Fruit fly (Drosophila melanogaster) whole organism, prepupa: ENCODE data around the gene Cad96Cb.

Source experiments
- CG10669 ChIP-seq: fragments of 200-800 bp; sonication (Bioruptor generic); optimal IDR thresholded peaks from 3 replicates; lab custom pipeline; 2018; ENCODE audit warnings: missing biosample characterization, mild to moderate bottlenecking, missing genetic modification characterization, moderate library complexity
- CG7368 ChIP-seq: fragments of 200-800 bp; sonication (Bioruptor generic); optimal IDR thresholded peaks from 3 replicates; lab custom pipeline; 2016; ENCODE audit warnings: missing biosample characterization, missing genetic modification characterization
- CG8119 ChIP-seq: fragments of 200-800 bp; sonication (Bioruptor generic); IDR thresholded peaks from 3 replicates; pipeline ENCODE4 v1.3.6; 2022; ENCODE audit warnings: missing biosample characterization, missing genetic modification characterization
- Ets21C ChIP-seq: fragments of 200-800 bp; sonication (Bioruptor generic); optimal IDR thresholded peaks from 3 replicates; lab custom pipeline; 2016; ENCODE audit warnings: missing biosample characterization, missing genetic modification characterization
- Hr38 ChIP-seq: sonication (Bioruptor generic); optimal IDR thresholded peaks from 2 replicates; lab custom pipeline; 2016; ENCODE audit warnings: missing biosample characterization, missing genetic modification characterization
- Hr39 ChIP-seq: fragments of 200-800 bp; sonication (Bioruptor generic); optimal IDR thresholded peaks from 2 replicates; lab custom pipeline; 2016; ENCODE audit warnings: missing biosample characterization, missing genetic modification characterization
- Lpt ChIP-seq: fragments of 200-800 bp; sonication (Bioruptor generic); optimal IDR thresholded peaks from 3 replicates; lab custom pipeline; 2016; ENCODE audit warnings: missing biosample characterization, missing genetic modification characterization
- fkh ChIP-seq: fragments of 200-800 bp; sonication (Bioruptor generic); optimal IDR thresholded peaks from 3 replicates; lab custom pipeline; 2017; ENCODE audit warnings: missing biosample characterization, mild to moderate bottlenecking, missing genetic modification characterization, moderate library complexity
- spab ChIP-seq: fragments of 200-800 bp; sonication (Bioruptor generic); optimal IDR thresholded peaks from 2 replicates; lab custom pipeline; 2017; ENCODE audit warnings: missing biosample characterization, mild to moderate bottlenecking, missing genetic modification characterization, missing genetic modification reagents
- vri ChIP-seq: fragments of 200-800 bp; sonication (Bioruptor generic); optimal IDR thresholded peaks from 3 replicates; lab custom pipeline; 2016; ENCODE audit warnings: missing biosample characterization, mild to moderate bottlenecking, missing genetic modification characterization

DNA sequence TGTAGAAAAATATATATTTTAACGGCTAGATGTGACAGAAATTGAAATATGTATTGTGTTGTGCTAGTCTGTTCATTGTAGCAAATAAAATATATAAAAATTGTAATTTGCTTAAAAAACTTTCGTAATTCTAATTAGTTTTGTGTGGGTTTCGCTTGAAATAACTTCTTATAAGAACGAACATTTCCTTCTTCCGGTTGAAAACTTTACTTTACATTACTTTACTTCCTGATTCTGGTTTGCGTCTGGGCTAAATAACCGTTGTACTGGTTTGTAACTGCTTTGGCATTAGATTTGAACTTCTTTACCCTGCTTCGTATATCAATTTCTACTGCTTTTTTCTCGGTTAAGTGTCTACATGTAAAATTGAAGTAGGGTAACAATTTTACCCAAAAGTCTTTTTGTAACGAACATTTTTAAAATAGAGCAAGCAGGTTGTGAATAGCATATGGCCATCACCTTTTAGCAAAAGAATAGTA, 38.4 kb downstream of the Cad96Cb start, which contains the start of gene lobo:
- TF ChIP-seq Hr39 (GFP tag; lab: Kevin White, UChicago) (peak; percentile 34), Lpt (no peak), CG7368 (no peak), Ets21C (GFP tag; lab: Kevin White, UChicago) (no peak), Hr38 (GFP tag; lab: Kevin White, UChicago) (no peak), CG8119 (GFP tag; lab: Robert Waterston, UW) (no peak), CG10669 (GFP tag; lab: Kevin White, UChicago) (no peak), vri (GFP tag; lab: Kevin White, UChicago) (no peak), spab (GFP tag; lab: Kevin White, UChicago) (no peak), fkh (GFP tag; lab: Kevin White, UChicago) (no peak)
